Fruit fly (Drosophila melanogaster) S2 (cell line): ENCODE measurements around the gene PolD1.

Source experiments
- CG8478 ChIP-seq: fragments of >200 bp; optimal IDR thresholded peaks from 2 replicates; lab custom pipeline; 2018
- CTCF ChIP-seq, 2 experiments: fragments of >200 bp; optimal IDR thresholded peaks; 2 replicates each; lab custom pipeline; 2018

dm6 chr3L:15956448-15957010, 31.1 kb downstream of the PolD1 start, which contains the start of gene elgi:
- TF ChIP-seq CG8478 (lab: Kevin White, UChicago) (no peak), CTCF (optimal IDR thresholded peaks at IDR 0.05; lab: Kevin White, UChicago) (no peak)
